Worm (Caenorhabditis elegans) whole organism, L3 larva: Measurements from ENCODE around the gene F53C11.5.

Source experiments
- R02D3.7 ChIP-seq: fragments of 150-350 bp; optimal IDR thresholded peaks from 2 replicates; lab custom pipeline; 2014; ENCODE audit warnings: missing biosample characterization, missing genetic modification characterization
- ZK546.5 ChIP-seq: sonication (generic microtip); optimal IDR thresholded peaks from 2 replicates; lab custom pipeline; 2017; ENCODE audit warnings: missing biosample characterization, missing genetic modification characterization
- aly-2 ChIP-seq: fragments of 150-350 bp; optimal IDR thresholded peaks from 2 replicates; lab custom pipeline; 2014; ENCODE audit warnings: missing biosample characterization, missing genetic modification characterization
- ceh-16 ChIP-seq: sonication (generic microtip); optimal IDR thresholded peaks from 2 replicates; lab custom pipeline; 2017; ENCODE audit warnings: missing biosample characterization, missing genetic modification characterization
- ceh-28 ChIP-seq: fragments of 150-350 bp; optimal IDR thresholded peaks from 2 replicates; lab custom pipeline; 2014; ENCODE audit warnings: missing biosample characterization, missing genetic modification reagents, missing genetic modification characterization
- ceh-82 ChIP-seq: fragments of 150-350 bp; optimal IDR thresholded peaks from 2 replicates; lab custom pipeline; 2014; ENCODE audit warnings: missing biosample characterization, missing genetic modification characterization
- ceh-9 ChIP-seq: sonication (generic microtip); optimal IDR thresholded peaks from 2 replicates; lab custom pipeline; 2018; ENCODE audit warnings: missing biosample characterization, missing genetic modification characterization
- daf-12 ChIP-seq: fragments of 150-350 bp; optimal IDR thresholded peaks from 2 replicates; lab custom pipeline; 2014; ENCODE audit warnings: missing biosample characterization, missing genetic modification reagents, missing genetic modification characterization
- egl-27 ChIP-seq: sonication (generic microtip); optimal IDR thresholded peaks from 4 replicates; lab custom pipeline; 2017; ENCODE audit warnings: missing biosample characterization, missing genetic modification reagents, missing genetic modification characterization
- egl-5 ChIP-seq: fragments of 150-350 bp; optimal IDR thresholded peaks from 2 replicates; lab custom pipeline; 2017; ENCODE audit warnings: missing biosample characterization, missing genetic modification reagents, missing genetic modification characterization, inconsistent platforms
- elt-2 ChIP-seq: sonication (generic microtip); optimal IDR thresholded peaks from 2 replicates; lab custom pipeline; 2016; ENCODE audit warnings: missing genetic modification reagents, mild to moderate bottlenecking, missing genetic modification characterization, missing compliant biosample characterization
- elt-3 ChIP-seq, 3 experiments: fragments of 150-350 bp in 1 of 3; sonication (generic microtip) in 2 of 3; optimal IDR thresholded peaks; 2 replicates in 2 of 3; 4 replicates in 1 of 3; lab custom pipeline; 2014 to 2017; ENCODE audit warnings: missing biosample characterization in 3 of 3, missing genetic modification characterization in 3 of 3
- fkh-2 ChIP-seq: fragments of 150-350 bp; optimal IDR thresholded peaks from 2 replicates; lab custom pipeline; 2014; ENCODE audit warnings: missing biosample characterization, missing genetic modification reagents, missing genetic modification characterization
- hmg-11 ChIP-seq: sonication (generic microtip); optimal IDR thresholded peaks from 2 replicates; lab custom pipeline; 2016; ENCODE audit warnings: missing genetic modification characterization, missing compliant biosample characterization
- lin-15B ChIP-seq: fragments of 150-350 bp; optimal IDR thresholded peaks from 2 replicates; lab custom pipeline; 2014; ENCODE audit warnings: missing biosample characterization, missing genetic modification characterization
- lin-39 ChIP-seq: fragments of 150-350 bp; optimal IDR thresholded peaks from 2 replicates; lab custom pipeline; 2018; ENCODE audit warnings: missing biosample characterization, missing genetic modification reagents, missing genetic modification characterization
- lsy-12 ChIP-seq: sonication (generic microtip); optimal IDR thresholded peaks from 2 replicates; lab custom pipeline; 2016; ENCODE audit warnings: mild to moderate bottlenecking, missing genetic modification characterization, missing compliant biosample characterization
- mdl-1 ChIP-seq: fragments of 150-350 bp; optimal IDR thresholded peaks from 2 replicates; lab custom pipeline; 2014; ENCODE audit warnings: missing biosample characterization, missing genetic modification characterization
- mml-1 ChIP-seq: fragments of 150-350 bp; sonication (generic microtip); optimal IDR thresholded peaks from 3 replicates; lab custom pipeline; 2014; ENCODE audit warnings: missing biosample characterization, missing genetic modification characterization
- nfya-1 ChIP-seq: sonication (generic microtip); optimal IDR thresholded peaks from 2 replicates; lab custom pipeline; 2017; ENCODE audit warnings: missing genetic modification characterization, mild to moderate bottlenecking, missing compliant biosample characterization, antibody characterized with exemption, moderate library complexity; ENCODE audit not compliant: insufficient read depth
- nhr-11 ChIP-seq: fragments of 150-350 bp; optimal IDR thresholded peaks from 2 replicates; lab custom pipeline; 2014; ENCODE audit warnings: missing biosample characterization, missing genetic modification characterization
- nhr-237 ChIP-seq: fragments of 150-350 bp; optimal IDR thresholded peaks from 2 replicates; lab custom pipeline; 2014; ENCODE audit warnings: missing biosample characterization, missing genetic modification characterization
- nhr-28 ChIP-seq: fragments of 150-350 bp; optimal IDR thresholded peaks from 2 replicates; lab custom pipeline; 2014; ENCODE audit warnings: missing biosample characterization, missing genetic modification characterization
- nhr-43 ChIP-seq: sonication (generic microtip); optimal IDR thresholded peaks from 2 replicates; lab custom pipeline; 2016; ENCODE audit warnings: mild to moderate bottlenecking, missing genetic modification characterization, missing compliant biosample characterization; ENCODE audit not compliant: poor library complexity, severe bottlenecking
- nhr-67 ChIP-seq: fragments of 150-350 bp; optimal IDR thresholded peaks from 2 replicates; lab custom pipeline; 2014; ENCODE audit warnings: missing biosample characterization, missing genetic modification characterization
- nhr-76 ChIP-seq: fragments of 150-350 bp; sonication (generic microtip); optimal IDR thresholded peaks from 5 replicates; lab custom pipeline; 2014; ENCODE audit warnings: missing biosample characterization, missing genetic modification characterization
- nhr-77 ChIP-seq: fragments of 150-350 bp; optimal IDR thresholded peaks from 2 replicates; lab custom pipeline; 2014; ENCODE audit warnings: missing biosample characterization, missing genetic modification characterization
- pha-4 ChIP-seq: fragments of 150-350 bp; optimal IDR thresholded peaks from 2 replicates; lab custom pipeline; 2014; ENCODE audit warnings: missing biosample characterization, missing genetic modification reagents, missing genetic modification characterization
- pqm-1 ChIP-seq: fragments of 150-350 bp; optimal IDR thresholded peaks from 2 replicates; lab custom pipeline; 2017; ENCODE audit warnings: missing biosample characterization, missing genetic modification characterization, inconsistent platforms
- sea-2 ChIP-seq: fragments of 150-350 bp; sonication (generic microtip); optimal IDR thresholded peaks from 4 replicates; lab custom pipeline; 2014; ENCODE audit warnings: missing biosample characterization, missing genetic modification reagents, missing genetic modification characterization
- skn-1 ChIP-seq: fragments of 150-350 bp; optimal IDR thresholded peaks from 2 replicates; lab custom pipeline; 2014; ENCODE audit warnings: missing biosample characterization, missing genetic modification characterization
- snpc-4 ChIP-seq: fragments of 150-350 bp; optimal IDR thresholded peaks from 2 replicates; lab custom pipeline; 2014; ENCODE audit warnings: missing biosample characterization, missing genetic modification characterization
- unc-39 ChIP-seq: sonication (generic microtip); optimal IDR thresholded peaks from 4 replicates; lab custom pipeline; 2017; ENCODE audit warnings: missing biosample characterization, missing genetic modification characterization
- unc-62 ChIP-seq: fragments of 150-350 bp; sonication (generic microtip); optimal IDR thresholded peaks from 4 replicates; lab custom pipeline; 2014; ENCODE audit warnings: missing biosample characterization, missing genetic modification reagents, missing genetic modification characterization
- zag-1 ChIP-seq: fragments of 150-350 bp; optimal IDR thresholded peaks from 2 replicates; lab custom pipeline; 2014; ENCODE audit warnings: missing biosample characterization, missing genetic modification characterization

F53C11.5 gene

DNA sequence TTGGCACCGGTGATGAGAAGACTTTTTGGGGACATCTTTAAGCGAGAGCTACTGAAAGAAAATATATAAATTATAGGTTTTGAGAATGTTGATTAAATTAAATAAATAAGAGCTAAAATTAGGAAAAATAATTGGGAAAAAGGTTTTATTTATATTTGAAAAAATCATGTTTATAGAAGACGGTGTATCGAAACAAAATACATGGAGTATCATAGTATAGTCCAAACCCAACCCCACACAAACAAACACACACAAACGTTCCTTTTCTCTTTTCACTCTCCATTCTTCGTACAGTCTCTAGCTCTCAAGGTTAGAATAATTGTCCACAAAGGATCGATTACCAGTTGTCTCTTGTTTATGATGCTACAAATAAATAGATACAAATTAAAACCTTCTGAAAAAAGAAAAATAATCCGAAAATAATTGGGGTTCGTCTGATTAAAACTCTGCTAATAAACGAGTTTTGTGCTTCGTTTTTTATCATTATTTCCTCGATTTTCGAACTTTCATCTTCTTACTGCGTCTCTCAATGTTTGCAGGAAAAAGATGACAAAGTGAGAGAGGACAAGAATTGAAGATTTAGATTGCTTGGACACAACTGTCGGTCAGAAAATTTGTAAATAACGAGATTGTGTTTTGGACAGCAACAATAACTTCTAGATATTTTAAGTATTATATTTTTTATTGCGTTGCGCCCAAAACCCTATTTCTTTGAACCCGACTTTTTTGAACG lies 30.8 kb upstream of the F53C11.5 start, which contains the start of gene F20G2.2:
Gene F20G2.2 (minus strand): TSS at position 51 of the 733 bp plus-strand sequence.
- no peak for TF ChIP-seq snpc-4 (tag; lab: Kevin White, UChicago)
- TF ChIP-seq mdl-1 (tag; lab: Kevin White, UChicago): no peak
- peak; percentile 43 for TF ChIP-seq elt-2
- TF ChIP-seq hmg-11 (tag; lab: Kevin White, UChicago): peak; percentile 13
- TF ChIP-seq lin-15B: no peak
- no peak for TF ChIP-seq fkh-2 (tag; lab: Kevin White, UChicago)
- peak; percentile 45 for TF ChIP-seq pha-4 (tag; lab: Kevin White, UChicago)
- no peak for TF ChIP-seq nhr-237 (tag; lab: Kevin White, UChicago)
- TF ChIP-seq elt-3 (tag; optimal IDR thresholded peaks at IDR 0.05; lab: Kevin White, UChicago): no peak
- peak; percentile 83 for TF ChIP-seq skn-1 (tag; lab: Kevin White, UChicago)
- TF ChIP-seq ceh-9: no peak
- TF ChIP-seq ceh-28 (tag; lab: Kevin White, UChicago): peak; percentile 20
- no peak for TF ChIP-seq pqm-1 (tag; lab: Kevin White, UChicago)
- no peak for TF ChIP-seq nhr-43 (tag; lab: Kevin White, UChicago)

DNA sequence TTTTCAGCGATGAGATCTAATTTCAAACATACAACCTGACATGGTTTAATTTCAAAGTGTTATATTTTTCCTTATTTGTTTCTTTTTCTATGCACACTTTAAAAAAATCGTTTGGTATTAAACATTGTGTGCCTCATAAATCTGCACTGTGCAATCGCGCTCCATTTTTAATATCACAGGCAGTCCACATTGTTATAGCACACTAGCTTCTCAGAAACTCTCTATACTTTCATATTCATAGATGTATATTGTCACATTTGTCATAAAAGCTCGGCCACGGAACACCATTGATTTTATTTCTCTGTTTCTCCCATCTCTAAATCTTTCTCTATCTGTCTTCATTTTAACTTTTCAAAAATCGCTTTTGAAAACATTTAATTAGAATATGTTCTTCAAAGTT lies 30.0 kb upstream of the F53C11.5 start:
- peak; percentile 29 for TF ChIP-seq nfya-1
- peak; percentile 34 for TF ChIP-seq lin-39 (tag; lab: Kevin White, UChicago)
- no peak for TF ChIP-seq egl-5 (tag; lab: Kevin White, UChicago)
- TF ChIP-seq ceh-82 (tag; lab: Kevin White, UChicago): no peak
- TF ChIP-seq elt-3 (tag; optimal IDR thresholded peaks at IDR 0.05; lab: Kevin White, UChicago): no peak
- TF ChIP-seq nhr-28: no peak
- TF ChIP-seq egl-27 (tag; lab: Kevin White, UChicago): no peak
- TF ChIP-seq unc-62: no peak
- no peak for TF ChIP-seq zag-1 (tag; lab: Kevin White, UChicago)
- no peak for TF ChIP-seq daf-12
- TF ChIP-seq nhr-11 (tag; lab: Kevin White, UChicago): no peak
- TF ChIP-seq snpc-4 (tag; lab: Kevin White, UChicago): peak; percentile 56
- TF ChIP-seq pha-4 (tag; lab: Kevin White, UChicago): peak; percentile 49
- peak; percentile 66 for TF ChIP-seq lin-15B
- TF ChIP-seq nhr-67 (tag; lab: Kevin White, UChicago): no peak

DNA sequence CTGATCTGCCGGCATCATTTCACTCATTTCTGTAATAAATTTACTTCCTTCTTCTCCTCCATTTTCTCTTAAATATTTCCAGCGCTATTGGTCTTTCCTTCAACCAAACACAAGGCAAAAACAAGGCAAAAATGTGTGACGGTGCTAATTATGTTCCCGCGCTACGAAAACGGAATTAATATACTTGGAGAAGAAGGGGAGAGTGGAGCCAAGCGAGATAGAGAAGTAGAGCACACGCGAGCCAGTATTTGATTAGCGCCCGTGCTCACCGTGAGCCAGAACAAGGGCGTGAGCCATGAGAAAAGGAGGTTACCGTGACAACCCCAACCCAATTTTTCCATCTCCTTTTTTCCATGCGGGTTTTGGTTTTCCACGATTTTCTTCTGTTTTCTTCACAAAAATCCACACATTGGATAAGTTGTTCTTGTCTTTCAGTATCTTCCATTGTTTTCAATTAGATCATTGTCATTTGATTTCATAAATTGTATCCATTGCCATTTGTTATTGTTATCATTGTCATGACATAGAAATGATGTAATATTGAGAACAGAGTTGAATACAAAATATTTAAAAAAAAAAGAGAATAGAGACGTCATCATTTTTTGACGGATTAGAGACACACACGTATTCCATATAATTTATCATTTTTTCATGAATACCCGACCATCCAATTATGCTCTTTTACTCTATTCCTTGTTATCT lies 24.8 kb upstream of the F53C11.5 start, which contains the start of gene F20G2.6:
Gene F20G2.6 (plus strand): TSS at position 652 of the 702 bp plus-strand sequence.
- TF ChIP-seq mml-1 (tag; lab: Kevin White, UChicago) (no peak), R02D3.7 (tag; lab: Kevin White, UChicago) (no peak), unc-39 (no peak), lin-39 (tag; lab: Kevin White, UChicago) (no peak), elt-3 (tag; optimal IDR thresholded peaks at IDR 0.05; lab: Kevin White, UChicago) (no peak), aly-2 (no peak), ceh-16 (tag; lab: Kevin White, UChicago) (no peak), lsy-12 (no peak), lin-15B (no peak), sea-2 (GFP tag; lab: Kevin White, UChicago) (no peak), nhr-28 (no peak), daf-12 (no peak), nhr-77 (tag; lab: Kevin White, UChicago) (no peak), unc-62 (no peak), ceh-82 (tag; lab: Kevin White, UChicago) (no peak), nhr-76 (no peak), nhr-11 (tag; lab: Kevin White, UChicago) (no peak), ceh-9 (no peak)
- TF ChIP-seq, all 47 proteins: peak for 0

DNA sequence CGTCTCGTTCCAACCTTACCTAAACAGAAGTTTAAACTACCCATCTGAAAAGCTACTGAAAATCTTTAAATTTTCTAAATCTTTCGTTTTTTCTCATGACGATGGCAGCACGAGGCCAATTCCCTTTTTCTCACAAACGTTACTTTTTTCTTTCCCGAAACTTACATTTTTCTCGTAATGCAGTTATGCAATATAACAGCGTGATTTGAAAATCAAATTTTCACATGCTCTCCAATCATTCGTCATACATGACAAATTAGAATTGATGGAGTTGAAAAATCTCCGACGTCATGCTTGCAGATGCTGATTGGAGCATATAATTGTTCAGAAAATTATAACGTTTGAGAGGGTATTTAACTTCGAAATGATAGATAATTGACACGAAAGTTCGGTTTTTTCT lies 23.6 kb upstream of the F53C11.5 start:
- TF ChIP-seq ZK546.5 (tag; lab: Kevin White, UChicago): no peak
- peak; percentile 18 for TF ChIP-seq nhr-11 (tag; lab: Kevin White, UChicago)
